Worm (Caenorhabditis elegans): ENCODE data around the gene T12A7.2.

- TF ChIP-seq dao-5 (tag; optimal IDR thresholded peaks at IDR 0.05) (no peak), him-1 (tag; optimal IDR thresholded peaks at IDR 0.05) (no peak), W03F9.2 (tag; optimal IDR thresholded peaks at IDR 0.05) (no peak)
Measured at ce11 chrIV:11748852-11749251, 12.1 kb downstream of the T12A7.2 start, which contains the start of gene T12A7.6.

Data from whole organism, L4/young adult.